Worm (Caenorhabditis elegans): ENCODE data around the gene C16A3.2.

DNA sequence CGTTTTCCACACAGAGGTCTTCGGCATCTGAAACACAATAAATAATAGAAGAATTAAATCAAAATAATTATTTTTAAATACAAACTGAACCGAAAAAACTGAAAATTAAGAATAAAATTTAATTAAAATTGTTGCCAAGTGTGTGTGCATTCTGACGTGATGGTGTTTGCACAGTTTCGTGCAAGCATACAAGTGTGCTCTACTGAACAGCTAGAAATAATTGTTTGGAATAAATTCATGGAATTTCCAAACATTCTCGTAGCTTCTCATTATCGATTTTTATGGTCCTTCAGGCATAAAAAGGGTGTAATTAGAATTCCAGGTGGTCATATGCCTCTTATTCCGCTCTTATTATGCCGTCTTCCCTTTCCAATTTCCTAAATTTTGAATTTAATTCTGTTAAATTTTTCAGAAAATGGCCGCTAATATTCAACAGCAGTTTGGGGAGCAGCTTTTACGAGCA, 42.2 kb downstream of the C16A3.2 start, which contains the start of the genes mrps-17 and txdc-9:
- no peak for TF ChIP-seq unc-39 (tag; optimal IDR thresholded peaks at IDR 0.05)
- no peak for TF ChIP-seq nhr-237 (tag; optimal IDR thresholded peaks at IDR 0.05)
- TF ChIP-seq nhr-28 (tag; optimal IDR thresholded peaks at IDR 0.05) = no peak
- TF ChIP-seq elt-1 (tag; optimal IDR thresholded peaks at IDR 0.05; ENCODE audit: borderline replicate concordance, insufficient read depth) = no peak
- peak; percentile 99 for TF ChIP-seq ces-1 (GFP tag; optimal IDR thresholded peaks at IDR 0.05)
- TF ChIP-seq sem-2 (GFP tag; optimal IDR thresholded peaks at IDR 0.05) = no peak
- TF ChIP-seq pha-4 (tag; optimal IDR thresholded peaks at IDR 0.05) = peak; percentile 86
- peak; percentile 48 for TF ChIP-seq lin-13 (tag; optimal IDR thresholded peaks at IDR 0.05)
- no peak for TF ChIP-seq flh-1 (GFP tag; optimal IDR thresholded peaks at IDR 0.05)
- no peak for TF ChIP-seq ztf-11 (tag; optimal IDR thresholded peaks at IDR 0.05)
- TF ChIP-seq lsy-2 (tag; optimal IDR thresholded peaks at IDR 0.05) = peak; percentile 81
